Fruit fly (Drosophila melanogaster) whole organism, adult: ENCODE measurements around the gene CG13829.
A peak's percentile ranks its signal among the peaks of the same experiment; 100 is the strongest.

Experiments
- CG11617 ChIP-seq: fragments of 200-800 bp; sonication (Bioruptor generic); optimal IDR thresholded peaks from 2 replicates; lab custom pipeline; 2017; ENCODE audit warnings: mild to moderate bottlenecking, missing biosample characterization, missing genetic modification reagents, missing genetic modification characterization
- CG12768 ChIP-seq: fragments of 200-800 bp; sonication (Bioruptor generic); optimal IDR thresholded peaks from 2 replicates; lab custom pipeline; 2017; ENCODE audit warnings: missing biosample characterization, missing genetic modification characterization, mild to moderate bottlenecking, moderate library complexity, missing genetic modification reagents
- CG14711 ChIP-seq: fragments of 200-800 bp; sonication (Bioruptor generic); optimal IDR thresholded peaks from 2 replicates; lab custom pipeline; 2018; ENCODE audit warnings: missing biosample characterization, mild to moderate bottlenecking, missing genetic modification characterization, moderate library complexity
- CG1620 ChIP-seq: fragments of 200-800 bp; sonication (Bioruptor generic); optimal IDR thresholded peaks from 2 replicates; lab custom pipeline; 2016; ENCODE audit warnings: missing biosample characterization, missing genetic modification characterization
- CG33017 ChIP-seq: fragments of 200-800 bp; sonication (Bioruptor generic); optimal IDR thresholded peaks from 2 replicates; lab custom pipeline; 2018; ENCODE audit warnings: missing biosample characterization, mild to moderate bottlenecking, missing genetic modification characterization, moderate library complexity
- CG5204 ChIP-seq: fragments of 200-800 bp; sonication (Bioruptor generic); optimal IDR thresholded peaks from 2 replicates; lab custom pipeline; 2016; ENCODE audit warnings: missing biosample characterization, missing genetic modification characterization
- CG7045 ChIP-seq: fragments of 200-800 bp; sonication (Bioruptor generic); optimal IDR thresholded peaks from 2 replicates; lab custom pipeline; 2017; ENCODE audit warnings: missing biosample characterization, mild to moderate bottlenecking, missing genetic modification characterization
- CG7101 ChIP-seq: fragments of 200-800 bp; sonication (Bioruptor generic); optimal IDR thresholded peaks from 2 replicates; lab custom pipeline; 2018; ENCODE audit warnings: missing biosample characterization, mild to moderate bottlenecking, missing genetic modification characterization, moderate library complexity
- Clk ChIP-seq: fragments of 200-800 bp; sonication (Bioruptor generic); optimal IDR thresholded peaks from 2 replicates; lab custom pipeline; 2017; ENCODE audit warnings: missing biosample characterization, missing genetic modification characterization
- Crg-1 ChIP-seq: fragments of 200-800 bp; sonication (Bioruptor generic); optimal IDR thresholded peaks from 2 replicates; lab custom pipeline; 2016; ENCODE audit warnings: missing biosample characterization, missing genetic modification characterization
- Hr96 ChIP-seq: fragments of 200-800 bp; sonication (Bioruptor generic); optimal IDR thresholded peaks from 2 replicates; lab custom pipeline; 2016; ENCODE audit warnings: missing biosample characterization, missing genetic modification characterization
- Mnt ChIP-seq: fragments of 200-800 bp; sonication (Bioruptor generic); optimal IDR thresholded peaks from 2 replicates; lab custom pipeline; 2016; ENCODE audit warnings: missing biosample characterization, mild to moderate bottlenecking, missing genetic modification characterization
- bab1 ChIP-seq: fragments of 200-800 bp; sonication (Bioruptor generic); optimal IDR thresholded peaks from 3 replicates; lab custom pipeline; 2019; ENCODE audit warnings: missing biosample characterization, mild to moderate bottlenecking, missing genetic modification characterization, moderate library complexity
- cic ChIP-seq: fragments of 200-800 bp; sonication (Bioruptor generic); optimal IDR thresholded peaks from 2 replicates; lab custom pipeline; 2017; ENCODE audit warnings: missing biosample characterization, mild to moderate bottlenecking, missing genetic modification characterization, moderate library complexity
- cnc ChIP-seq, 2 experiments: fragments of >200 bp; optimal IDR thresholded peaks; 2 replicates each; lab custom pipeline; 2017
- kay ChIP-seq: fragments of 200-800 bp; sonication (Bioruptor generic); peaks from one replicate; lab custom pipeline; 2016; ENCODE audit warnings: missing biosample characterization, missing genetic modification characterization, borderline replicate concordance
- ovo ChIP-seq: fragments of 200-800 bp; sonication (Bioruptor generic); optimal IDR thresholded peaks from 2 replicates; lab custom pipeline; 2016; ENCODE audit warnings: missing biosample characterization, missing genetic modification characterization
- pad ChIP-seq: fragments of 200-800 bp; sonication (Bioruptor generic); optimal IDR thresholded peaks from 3 replicates; lab custom pipeline; 2017; ENCODE audit warnings: missing biosample characterization, missing genetic modification characterization, mild to moderate bottlenecking, moderate library complexity, missing genetic modification reagents
- tj ChIP-seq: fragments of 200-800 bp; sonication (Bioruptor generic); optimal IDR thresholded peaks from 3 replicates; lab custom pipeline; 2017; ENCODE audit warnings: missing biosample characterization, mild to moderate bottlenecking, missing genetic modification characterization, moderate library complexity
- toe ChIP-seq: fragments of 200-800 bp; sonication (Bioruptor generic); optimal IDR thresholded peaks from 2 replicates; lab custom pipeline; 2016; ENCODE audit warnings: missing biosample characterization, missing genetic modification characterization

The CG13829 gene

dm6 chr3R:23175376-23175775, 14.2 kb upstream of the CG13829 start:
- TF ChIP-seq CG7101 (tag; lab: Kevin White, UChicago): peak; percentile 59
- no peak for TF ChIP-seq Mnt (GFP tag; lab: Kevin White, UChicago)
- TF ChIP-seq bab1 (GFP tag; lab: Kevin White, UChicago): peak; percentile 18
- TF ChIP-seq tj (GFP tag; lab: Kevin White, UChicago): peak; percentile 6
- TF ChIP-seq CG11617: peak; percentile 21
- TF ChIP-seq pad (GFP tag; lab: Kevin White, UChicago): no peak
- TF ChIP-seq kay (GFP tag; lab: Kevin White, UChicago): no peak
- TF ChIP-seq cnc (optimal IDR thresholded peaks at IDR 0.05; lab: Kevin White, UChicago): no peak
- TF ChIP-seq CG14711 (tag; lab: Kevin White, UChicago): peak; percentile 61

dm6 chr3R:23174739-23175138, 13.6 kb upstream of the CG13829 start:
- TF ChIP-seq Crg-1 (GFP tag; lab: Kevin White, UChicago): no peak
- TF ChIP-seq CG12768 (GFP tag; lab: Kevin White, UChicago): no peak
- no peak for TF ChIP-seq CG7045 (GFP tag; lab: Kevin White, UChicago)
- no peak for TF ChIP-seq CG33017 (tag; lab: Kevin White, UChicago)
- no peak for TF ChIP-seq tj (GFP tag; lab: Kevin White, UChicago)
- no peak for TF ChIP-seq pad (GFP tag; lab: Kevin White, UChicago)
- TF ChIP-seq CG7101 (tag; lab: Kevin White, UChicago): no peak
- no peak for TF ChIP-seq kay (GFP tag; lab: Kevin White, UChicago)
- TF ChIP-seq bab1 (GFP tag; lab: Kevin White, UChicago): no peak
- TF ChIP-seq toe (GFP tag; lab: Kevin White, UChicago): no peak
- TF ChIP-seq cnc (optimal IDR thresholded peaks at IDR 0.05; lab: Kevin White, UChicago): no peak
- no peak for TF ChIP-seq Clk (GFP tag; lab: Kevin White, UChicago)
- no peak for TF ChIP-seq CG1620
- TF ChIP-seq Hr96: no peak
- no peak for TF ChIP-seq Mnt (GFP tag; lab: Kevin White, UChicago)

dm6 chr3R:23173393-23173981, 12.3 kb upstream of the CG13829 start, which contains the start of gene CG46310:
Gene CG46310, plus strand, starts transcription at chr3R:23173873.
- TF ChIP-seq Crg-1 (GFP tag; lab: Kevin White, UChicago): peak; percentile 60
- peak; percentile 79 for TF ChIP-seq CG33017 (tag; lab: Kevin White, UChicago)
- peak; percentile 74 for TF ChIP-seq CG11617
- TF ChIP-seq bab1 (GFP tag; lab: Kevin White, UChicago): peak; percentile 22
- peak; percentile 74 for TF ChIP-seq CG12768 (GFP tag; lab: Kevin White, UChicago)
- TF ChIP-seq CG7101 (tag; lab: Kevin White, UChicago): peak; percentile 87
- no peak for TF ChIP-seq toe (GFP tag; lab: Kevin White, UChicago)
- peak; percentile 44 for TF ChIP-seq CG7045 (GFP tag; lab: Kevin White, UChicago)
- peak; percentile 48 for TF ChIP-seq Mnt (GFP tag; lab: Kevin White, UChicago)
- no peak for TF ChIP-seq kay (GFP tag; lab: Kevin White, UChicago)
- no peak for TF ChIP-seq CG1620
- peak; percentile 51 for TF ChIP-seq Hr96
- no peak for TF ChIP-seq cnc (optimal IDR thresholded peaks at IDR 0.05; lab: Kevin White, UChicago)
- TF ChIP-seq CG5204 (GFP tag; lab: Kevin White, UChicago): no peak
- TF ChIP-seq tj (GFP tag; lab: Kevin White, UChicago): peak; percentile 14
- TF ChIP-seq cic: peak; percentile 83
- TF ChIP-seq pad (GFP tag; lab: Kevin White, UChicago): peak; percentile 58
- TF ChIP-seq ovo (GFP tag; lab: Kevin White, UChicago): peak; percentile 15
- TF ChIP-seq Clk (GFP tag; lab: Kevin White, UChicago): peak; percentile 20
- TF ChIP-seq CG14711 (tag; lab: Kevin White, UChicago): peak; percentile 50

- TF ChIP-seq CG14711 (tag; lab: Kevin White, UChicago) (no peak), CG1620 (no peak), ovo (GFP tag; lab: Kevin White, UChicago) (no peak), Mnt (GFP tag; lab: Kevin White, UChicago) (no peak), CG33017 (tag; lab: Kevin White, UChicago) (no peak), CG7101 (tag; lab: Kevin White, UChicago) (no peak), Hr96 (no peak), cic (no peak), CG11617 (no peak), CG7045 (GFP tag; lab: Kevin White, UChicago) (no peak), CG5204 (GFP tag; lab: Kevin White, UChicago) (no peak), bab1 (GFP tag; lab: Kevin White, UChicago) (no peak), cnc (optimal IDR thresholded peaks at IDR 0.05; lab: Kevin White, UChicago) (no peak)
Measured at dm6 chr3R:23171867-23172266, 10.7 kb upstream of the CG13829 start.

dm6 chr3R:23170335-23170734, 9.2 kb upstream of the CG13829 start:
- TF ChIP-seq pad (GFP tag; lab: Kevin White, UChicago): no peak
- TF ChIP-seq kay (GFP tag; lab: Kevin White, UChicago): no peak
- no peak for TF ChIP-seq CG33017 (tag; lab: Kevin White, UChicago)
- TF ChIP-seq CG12768 (GFP tag; lab: Kevin White, UChicago): no peak
